Worm (Caenorhabditis elegans): Measurements from ENCODE around the gene R02D5.24.

- TF ChIP-seq flt-1 (GFP tag; IDR thresholded peaks at IDR 0.05) (peak; percentile 40; the same call in 1 of the 2 replicates), aly-1 (tag; optimal IDR thresholded peaks at IDR 0.05) (no peak), pes-1 (GFP tag; IDR thresholded peaks at IDR 0.05) (no peak), hmbx-1 (tag; optimal IDR thresholded peaks at IDR 0.05) (no peak), ceh-36 (tag; optimal IDR thresholded peaks at IDR 0.05) (no peak), ama-1 (optimal IDR thresholded peaks at IDR 0.05) (no peak), sea-1 (GFP tag; conservative IDR thresholded peaks at IDR 0.05) (no peak)
Measured at ce11 chrV:14498204-14498603, 2.9 kb upstream of the R02D5.24 start.

All from whole organism, early embryonic.